Fruit fly (Drosophila melanogaster) whole organism, wandering third instar larva: ENCODE results near the gene Targ1.

Experiments
- Abd-B ChIP-seq: fragments of >200 bp; optimal IDR thresholded peaks from 2 replicates; lab custom pipeline; 2017; ENCODE audit warnings: missing biosample characterization, missing genetic modification characterization
- CG9705 ChIP-seq: fragments of 200-800 bp; sonication (Bioruptor generic); optimal IDR thresholded peaks from 2 replicates; lab custom pipeline; 2018; ENCODE audit warnings: missing biosample characterization, mild to moderate bottlenecking, missing genetic modification characterization
- HLH106 ChIP-seq: fragments of 200-800 bp; optimal IDR thresholded peaks from 3 replicates; lab custom pipeline; 2019; ENCODE audit warnings: missing biosample characterization, mild to moderate bottlenecking, missing genetic modification characterization, moderate library complexity
- Hnf4 ChIP-seq: fragments of 200-800 bp; sonication (Bioruptor generic); optimal IDR thresholded peaks from 2 replicates; lab custom pipeline; 2016; ENCODE audit warnings: missing biosample characterization, mild to moderate bottlenecking, missing genetic modification characterization
- Hr78 ChIP-seq: fragments of >200 bp; optimal IDR thresholded peaks from 2 replicates; lab custom pipeline; 2017; ENCODE audit warnings: missing biosample characterization, missing genetic modification characterization
- Jra ChIP-seq: sonication (Bioruptor generic); optimal IDR thresholded peaks from 2 replicates; lab custom pipeline; 2016; ENCODE audit warnings: missing biosample characterization, missing genetic modification characterization
- Myc ChIP-seq: fragments of >200 bp; optimal IDR thresholded peaks from 2 replicates; lab custom pipeline; 2017
- OdsH ChIP-seq: fragments of 200-800 bp; sonication (Bioruptor generic); optimal IDR thresholded peaks from 2 replicates; lab custom pipeline; 2016; ENCODE audit warnings: missing biosample characterization, mild to moderate bottlenecking, missing genetic modification characterization
- Sp1 ChIP-seq: fragments of 200-800 bp; sonication (Bioruptor generic); optimal IDR thresholded peaks from 3 replicates; lab custom pipeline; 2019; ENCODE audit warnings: missing biosample characterization, mild to moderate bottlenecking, missing genetic modification characterization, moderate library complexity
- ey ChIP-seq: fragments of 200-800 bp; sonication (Bioruptor generic); optimal IDR thresholded peaks from 2 replicates; lab custom pipeline; 2016; ENCODE audit warnings: missing biosample characterization, missing genetic modification characterization
- fru ChIP-seq: fragments of 200-800 bp; sonication (Bioruptor generic); optimal IDR thresholded peaks from 3 replicates; lab custom pipeline; 2016; ENCODE audit warnings: missing biosample characterization, mild to moderate bottlenecking, missing genetic modification characterization
- h ChIP-seq: fragments of 200-800 bp; sonication (Bioruptor generic); optimal IDR thresholded peaks from 3 replicates; lab custom pipeline; 2016; ENCODE audit warnings: missing biosample characterization, mild to moderate bottlenecking, missing genetic modification characterization
- pan ChIP-seq: fragments of >200 bp; optimal IDR thresholded peaks from 2 replicates; lab custom pipeline; 2017
- usp ChIP-seq: fragments of >200 bp; optimal IDR thresholded peaks from 2 replicates; lab custom pipeline; 2017; ENCODE audit warnings: missing biosample characterization, missing genetic modification characterization

DNA sequence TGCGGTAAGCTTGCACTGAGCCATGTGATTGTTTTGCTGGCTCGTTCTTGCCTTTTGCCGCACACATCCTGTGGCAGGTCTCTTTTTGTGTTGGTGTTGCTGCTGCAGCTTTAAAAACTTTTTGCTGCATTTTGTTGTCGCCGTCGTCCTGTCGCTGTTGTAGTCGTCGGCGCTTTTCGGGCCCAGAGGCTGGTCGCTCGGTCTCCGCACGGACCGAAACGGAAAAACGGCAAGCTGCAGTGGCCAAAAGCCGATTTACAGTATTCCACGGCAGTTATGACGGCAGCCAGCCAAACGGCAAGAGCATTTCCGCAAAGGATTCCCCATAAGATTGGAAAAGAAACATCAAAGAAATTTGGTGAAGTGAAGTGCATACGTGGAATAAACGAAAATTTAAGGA, 17.4 kb upstream of the Targ1 start, which contains the start of gene CG43219:
- TF ChIP-seq Sp1 (GFP tag; lab: Kevin White, UChicago) (no peak), Hnf4 (GFP tag; lab: Kevin White, UChicago) (no peak), h (GFP tag; lab: Kevin White, UChicago) (no peak), usp (no peak), pan (no peak), ey (no peak), HLH106 (tag; lab: Kevin White, UChicago) (no peak), CG9705 (no peak), fru (GFP tag; lab: Kevin White, UChicago) (no peak), Jra (GFP tag; lab: Kevin White, UChicago) (no peak), OdsH (GFP tag; lab: Kevin White, UChicago) (no peak), Abd-B (GFP tag; lab: Kevin White, UChicago) (no peak), Myc (lab: Kevin White, UChicago) (no peak), Hr78 (no peak)
